Fruit fly (Drosophila melanogaster) whole organism: ENCODE measurements around the gene CG12011.

ENCODE experiments used
- CG8478 ChIP-seq: fragments of >200 bp; optimal IDR thresholded peaks from 2 replicates; lab custom pipeline; 2018; ENCODE audit warnings: inconsistent platforms
- Dll ChIP-seq: fragments of >200 bp; optimal IDR thresholded peaks from 2 replicates; lab custom pipeline; 2017
- EcR ChIP-seq, 2 experiments: fragments of >200 bp; optimal IDR thresholded peaks; 2 replicates each; lab custom pipeline; 2017; ENCODE audit warnings: missing biosample characterization in 2 of 2, missing genetic modification characterization in 2 of 2, missing genetic modification reagents in 2 of 2
- pan ChIP-seq: fragments of >200 bp; optimal IDR thresholded peaks from 2 replicates; lab custom pipeline; 2017
- psq ChIP-seq: fragments of >200 bp; optimal IDR thresholded peaks from 2 replicates; lab custom pipeline; 2017
- usp ChIP-seq: fragments of >200 bp; optimal IDR thresholded peaks from 2 replicates; lab custom pipeline; 2017; ENCODE audit warnings: missing biosample characterization, missing genetic modification characterization, mixed read lengths

CG12011 gene

dm6 chr3L:1664876-1665275, 29.5 kb upstream of the CG12011 start, which contains the start of the genes Srrm234 and CG7974:
Gene Srrm234, minus strand, starts transcription at chr3L:1665064.
Gene CG7974, plus strand, starts transcription at chr3L:1665138.
- TF ChIP-seq CG8478 (lab: Kevin White, UChicago) (no peak), psq (lab: Kevin White, UChicago) (no peak), usp (GFP tag; lab: Kevin White, UChicago) (no peak), pan (lab: Kevin White, UChicago) (no peak), Dll (no peak), EcR (GFP tag; optimal IDR thresholded peaks at IDR 0.05; lab: Kevin White, UChicago) (no peak)

- no peak for TF ChIP-seq pan (lab: Kevin White, UChicago)
Measured at dm6 chr3L:1665544-1665943, 28.9 kb upstream of the CG12011 start.

- no peak for TF ChIP-seq EcR (GFP tag; optimal IDR thresholded peaks at IDR 0.05; lab: Kevin White, UChicago)
- no peak for TF ChIP-seq pan (lab: Kevin White, UChicago)
- TF ChIP-seq CG8478 (lab: Kevin White, UChicago) = no peak
- no peak for TF ChIP-seq usp (GFP tag; lab: Kevin White, UChicago)
- TF ChIP-seq Dll = no peak
- no peak for TF ChIP-seq psq (lab: Kevin White, UChicago)
Measured at dm6 chr3L:1667423-1667822, 27.0 kb upstream of the CG12011 start.

dm6 chr3L:1668504-1668903, 25.9 kb upstream of the CG12011 start, which contains the start of gene RpL23A:
Gene RpL23A, minus strand, starts transcription at chr3L:1668654.
- TF ChIP-seq EcR (GFP tag; optimal IDR thresholded peaks at IDR 0.05; lab: Kevin White, UChicago) = no peak
- TF ChIP-seq psq (lab: Kevin White, UChicago) = no peak
- no peak for TF ChIP-seq CG8478 (lab: Kevin White, UChicago)
- no peak for TF ChIP-seq usp (GFP tag; lab: Kevin White, UChicago)
- no peak for TF ChIP-seq pan (lab: Kevin White, UChicago)
- TF ChIP-seq Dll = no peak

- TF ChIP-seq EcR (GFP tag; optimal IDR thresholded peaks at IDR 0.05; lab: Kevin White, UChicago) (no peak), usp (GFP tag; lab: Kevin White, UChicago) (no peak), Dll (no peak), CG8478 (lab: Kevin White, UChicago) (no peak), psq (lab: Kevin White, UChicago) (no peak), pan (lab: Kevin White, UChicago) (no peak)
Measured at dm6 chr3L:1670008-1670407, 24.4 kb upstream of the CG12011 start, which contains the start of gene RabX5. Gene RabX5, minus strand, starts transcription at chr3L:1670108.

dm6 chr3L:1672627-1673026, 21.8 kb upstream of the CG12011 start, which contains the start of gene CG13930:
Gene CG13930, minus strand, starts transcription at chr3L:1672727.
- TF ChIP-seq pan (lab: Kevin White, UChicago) (no peak), EcR (GFP tag; optimal IDR thresholded peaks at IDR 0.05; lab: Kevin White, UChicago) (no peak), CG8478 (lab: Kevin White, UChicago) (no peak), Dll (no peak), usp (GFP tag; lab: Kevin White, UChicago) (no peak), psq (lab: Kevin White, UChicago) (no peak)

dm6 chr3L:1674381-1674780, 20.0 kb upstream of the CG12011 start, which contains the start of gene CG7991:
Gene CG7991, plus strand, starts transcription at chr3L:1674709.
- TF ChIP-seq psq (lab: Kevin White, UChicago) = no peak
- no peak for TF ChIP-seq usp (GFP tag; lab: Kevin White, UChicago)
- TF ChIP-seq EcR (GFP tag; optimal IDR thresholded peaks at IDR 0.05; lab: Kevin White, UChicago) = no peak
- TF ChIP-seq pan (lab: Kevin White, UChicago) = no peak

dm6 chr3L:1675242-1675641, 19.2 kb upstream of the CG12011 start:
- no peak for TF ChIP-seq CG8478 (lab: Kevin White, UChicago)
- TF ChIP-seq psq (lab: Kevin White, UChicago) = no peak
- no peak for TF ChIP-seq pan (lab: Kevin White, UChicago)
- no peak for TF ChIP-seq Dll
- TF ChIP-seq usp (GFP tag; lab: Kevin White, UChicago) = no peak
- TF ChIP-seq EcR (GFP tag; optimal IDR thresholded peaks at IDR 0.05; lab: Kevin White, UChicago) = no peak

dm6 chr3L:1676222-1676621, 18.2 kb upstream of the CG12011 start:
- no peak for TF ChIP-seq usp (GFP tag; lab: Kevin White, UChicago)
- TF ChIP-seq EcR (GFP tag; optimal IDR thresholded peaks at IDR 0.05; lab: Kevin White, UChicago) = no peak
- TF ChIP-seq pan (lab: Kevin White, UChicago) = no peak
- TF ChIP-seq Dll = no peak
- no peak for TF ChIP-seq psq (lab: Kevin White, UChicago)
- TF ChIP-seq CG8478 (lab: Kevin White, UChicago) = no peak

dm6 chr3L:1679394-1679793, 15.0 kb upstream of the CG12011 start:
- TF ChIP-seq pan (lab: Kevin White, UChicago) (no peak), EcR (GFP tag; optimal IDR thresholded peaks at IDR 0.05; lab: Kevin White, UChicago) (no peak), CG8478 (lab: Kevin White, UChicago) (no peak), Dll (no peak), psq (lab: Kevin White, UChicago) (no peak), usp (GFP tag; lab: Kevin White, UChicago) (no peak)

- TF ChIP-seq Dll = no peak
- TF ChIP-seq CG8478 (lab: Kevin White, UChicago) = no peak
- TF ChIP-seq psq (lab: Kevin White, UChicago) = no peak
- no peak for TF ChIP-seq EcR (GFP tag; optimal IDR thresholded peaks at IDR 0.05; lab: Kevin White, UChicago)
- no peak for TF ChIP-seq usp (GFP tag; lab: Kevin White, UChicago)
- no peak for TF ChIP-seq pan (lab: Kevin White, UChicago)
Measured at dm6 chr3L:1683091-1683490, 11.3 kb upstream of the CG12011 start.

dm6 chr3L:1688161-1688560, 6.3 kb upstream of the CG12011 start:
- TF ChIP-seq EcR (GFP tag; optimal IDR thresholded peaks at IDR 0.05; lab: Kevin White, UChicago) = no peak
- no peak for TF ChIP-seq pan (lab: Kevin White, UChicago)
- TF ChIP-seq Dll = no peak
- no peak for TF ChIP-seq usp (GFP tag; lab: Kevin White, UChicago)
- no peak for TF ChIP-seq psq (lab: Kevin White, UChicago)
- TF ChIP-seq CG8478 (lab: Kevin White, UChicago) = no peak
